Fruit fly (Drosophila melanogaster) whole organism, embryonic: ENCODE measurements around the gene AIMP2.

Experiments used
- Atf-2 ChIP-seq: fragments of 200-800 bp; sonication (Bioruptor generic); optimal IDR thresholded peaks from 2 replicates; lab custom pipeline; 2016; ENCODE audit warnings: missing biosample characterization, missing genetic modification characterization
- B-H2 ChIP-seq: fragments of 200-800 bp; sonication (Bioruptor generic); optimal IDR thresholded peaks from 2 replicates; lab custom pipeline; 2018; ENCODE audit warnings: missing biosample characterization, mild to moderate bottlenecking, missing genetic modification characterization
- Bdp1 ChIP-seq: fragments of 200-800 bp; sonication (Bioruptor generic); optimal IDR thresholded peaks from 3 replicates; lab custom pipeline; 2016; ENCODE audit warnings: missing biosample characterization, missing genetic modification characterization
- Bgb ChIP-seq: fragments of 200-800 bp; sonication (Bioruptor generic); IDR thresholded peaks from 2 replicates; pipeline ENCODE4 v1.3.6; 2022; ENCODE audit warnings: missing biosample characterization, missing genetic modification characterization; ENCODE audit not compliant: partially characterized antibody
- CG10979 ChIP-seq: fragments of 200-800 bp; sonication (Bioruptor generic); optimal IDR thresholded peaks from 2 replicates; lab custom pipeline; 2018; ENCODE audit warnings: missing biosample characterization, mild to moderate bottlenecking, missing genetic modification characterization, moderate library complexity
- CG11456 ChIP-seq: fragments of 200-800 bp; sonication (Bioruptor generic); IDR thresholded peaks from 3 replicates; pipeline ENCODE4 v1.3.6; 2022; ENCODE audit warnings: missing biosample characterization, missing genetic modification characterization
- CG11695 ChIP-seq: fragments of 200-800 bp; sonication (Bioruptor generic); IDR thresholded peaks from 3 replicates; pipeline ENCODE4 v1.3.6; 2022; ENCODE audit warnings: missing biosample characterization, missing genetic modification characterization
- CG12219 ChIP-seq: fragments of 200-800 bp; sonication (Bioruptor generic); optimal IDR thresholded peaks from 3 replicates; lab custom pipeline; 2018; ENCODE audit warnings: missing biosample characterization, mild to moderate bottlenecking, missing genetic modification characterization
- CG13624 ChIP-seq: fragments of 200-800 bp; sonication (Bioruptor generic); optimal IDR thresholded peaks from 2 replicates; lab custom pipeline; 2016; ENCODE audit warnings: missing biosample characterization, missing genetic modification characterization
- CG14860 ChIP-seq: fragments of 200-800 bp; sonication (Bioruptor generic); IDR thresholded peaks from 3 replicates; pipeline ENCODE4 v1.3.6; 2022; ENCODE audit warnings: missing biosample characterization, missing genetic modification characterization; ENCODE audit not compliant: partially characterized antibody
- CG1529 ChIP-seq: fragments of 200-800 bp; sonication (Bioruptor generic); optimal IDR thresholded peaks from 3 replicates; lab custom pipeline; 2018; ENCODE audit warnings: missing biosample characterization, missing genetic modification characterization
- CG16779 ChIP-seq: fragments of 200-800 bp; sonication (Bioruptor generic); IDR thresholded peaks from 2 replicates; pipeline ENCODE4 v1.3.6; 2022; ENCODE audit warnings: missing biosample characterization, missing genetic modification characterization
- CG17186 ChIP-seq: fragments of 200-800 bp; sonication (Bioruptor generic); optimal IDR thresholded peaks from 3 replicates; lab custom pipeline; 2017; ENCODE audit warnings: missing biosample characterization, missing genetic modification reagents, missing genetic modification characterization
- CG33557 ChIP-seq: fragments of 200-800 bp; sonication (Bioruptor generic); optimal IDR thresholded peaks from 2 replicates; lab custom pipeline; 2019; ENCODE audit warnings: missing biosample characterization, mild to moderate bottlenecking, missing genetic modification characterization, moderate library complexity
- CG3838 ChIP-seq: fragments of 200-800 bp; sonication (Bioruptor generic); optimal IDR thresholded peaks from 3 replicates; lab custom pipeline; 2016; ENCODE audit warnings: missing biosample characterization, missing genetic modification characterization
- CG4282 ChIP-seq: fragments of 200-800 bp; sonication (Bioruptor generic); optimal IDR thresholded peaks from 2 replicates; lab custom pipeline; 2016; ENCODE audit warnings: missing biosample characterization, missing genetic modification characterization
- CG6813 ChIP-seq: fragments of 200-800 bp; sonication (Bioruptor generic); optimal IDR thresholded peaks from 2 replicates; lab custom pipeline; 2017; ENCODE audit warnings: missing biosample characterization, missing genetic modification characterization, mild to moderate bottlenecking, moderate library complexity, missing genetic modification reagents
- CG6854 ChIP-seq: fragments of 200-800 bp; sonication (Bioruptor generic); optimal IDR thresholded peaks from 3 replicates; lab custom pipeline; 2017; ENCODE audit warnings: missing biosample characterization, mild to moderate bottlenecking, missing genetic modification characterization
- CG7556 ChIP-seq: fragments of 200-800 bp; sonication (Bioruptor generic); optimal IDR thresholded peaks from 2 replicates; lab custom pipeline; 2017; ENCODE audit warnings: missing biosample characterization, mild to moderate bottlenecking, missing genetic modification characterization
- CG8359 ChIP-seq: fragments of 200-800 bp; sonication (Bioruptor generic); optimal IDR thresholded peaks from 2 replicates; lab custom pipeline; 2017; ENCODE audit warnings: missing biosample characterization, mild to moderate bottlenecking, missing genetic modification characterization, borderline replicate concordance
- CG8765 ChIP-seq: fragments of 200-800 bp; sonication (Bioruptor generic); IDR thresholded peaks from 2 replicates; pipeline ENCODE4 v1.3.6; 2022; ENCODE audit warnings: missing biosample characterization, missing genetic modification characterization
- CG9797 ChIP-seq: fragments of 200-800 bp; sonication (Bioruptor generic); optimal IDR thresholded peaks from 3 replicates; lab custom pipeline; 2018; ENCODE audit warnings: missing biosample characterization, mild to moderate bottlenecking, missing genetic modification characterization
- H15 ChIP-seq: fragments of 200-800 bp; sonication (Bioruptor generic); IDR thresholded peaks from 3 replicates; pipeline ENCODE4 v1.3.6; 2022; ENCODE audit warnings: missing biosample characterization, missing genetic modification characterization
- HHEX ChIP-seq: fragments of 200-800 bp; sonication (Bioruptor generic); optimal IDR thresholded peaks from 3 replicates; lab custom pipeline; 2017; ENCODE audit warnings: missing biosample characterization, mild to moderate bottlenecking, missing genetic modification characterization, missing genetic modification reagents
- HLH4C ChIP-seq: fragments of 200-800 bp; sonication (Bioruptor generic); IDR thresholded peaks from 3 replicates; pipeline ENCODE4 v1.3.6; 2022; ENCODE audit warnings: missing biosample characterization, missing genetic modification characterization; ENCODE audit not compliant: partially characterized antibody
- Opbp ChIP-seq: fragments of 200-800 bp; sonication (Bioruptor generic); IDR thresholded peaks from 3 replicates; pipeline ENCODE4 v1.3.6; 2022; ENCODE audit warnings: missing biosample characterization, missing genetic modification characterization; ENCODE audit not compliant: partially characterized antibody
- Sin3A ChIP-seq: fragments of >200 bp; optimal IDR thresholded peaks from 2 replicates; lab custom pipeline; 2018
- Stat92E ChIP-seq, 3 experiments: fragments of >200 bp in 2 of 3; fragments of 200-800 bp in 1 of 3; sonication (Bioruptor generic) in 1 of 3; optimal IDR thresholded peaks; 2 replicates each; lab custom pipeline; 2017 to 2019; ENCODE audit warnings: missing biosample characterization in 3 of 3, missing genetic modification characterization in 3 of 3, mild to moderate bottlenecking in 1 of 3, moderate library complexity in 1 of 3
- YL-1 ChIP-seq: fragments of 200-800 bp; sonication (Bioruptor generic); optimal IDR thresholded peaks from 3 replicates; lab custom pipeline; 2017; ENCODE audit warnings: missing biosample characterization, mild to moderate bottlenecking, missing genetic modification characterization
- ac ChIP-seq: fragments of 200-800 bp; sonication (Bioruptor generic); optimal IDR thresholded peaks from 3 replicates; lab custom pipeline; 2017; ENCODE audit warnings: missing biosample characterization, mild to moderate bottlenecking, missing genetic modification characterization
- amos ChIP-seq: fragments of 200-800 bp; sonication (Bioruptor generic); IDR thresholded peaks from 2 replicates; pipeline ENCODE4 v1.3.6; 2022; ENCODE audit warnings: missing biosample characterization, missing genetic modification characterization; ENCODE audit not compliant: partially characterized antibody
- bowl ChIP-seq: fragments of 200-800 bp; sonication (Bioruptor generic); IDR thresholded peaks from 2 replicates; pipeline ENCODE4 v1.3.6; 2022; ENCODE audit warnings: missing biosample characterization, missing genetic modification characterization
- exex ChIP-seq: fragments of 200-800 bp; sonication (Bioruptor generic); optimal IDR thresholded peaks from 4 replicates; lab custom pipeline; 2018; ENCODE audit warnings: missing biosample characterization, mild to moderate bottlenecking, missing genetic modification characterization, moderate library complexity
- fd96Cb ChIP-seq: fragments of 200-800 bp; sonication (Bioruptor generic); optimal IDR thresholded peaks from 2 replicates; lab custom pipeline; 2018; ENCODE audit warnings: missing biosample characterization, mild to moderate bottlenecking, missing genetic modification characterization, moderate library complexity
- ftz-f1 ChIP-seq: fragments of 200-800 bp; sonication (Bioruptor generic); optimal IDR thresholded peaks from 2 replicates; lab custom pipeline; 2016; ENCODE audit warnings: missing biosample characterization, missing genetic modification characterization
- gce ChIP-seq: fragments of 200-800 bp; sonication (Bioruptor generic); IDR thresholded peaks from 3 replicates; pipeline ENCODE4 v1.3.6; 2022; ENCODE audit warnings: missing biosample characterization, missing genetic modification characterization
- gcm ChIP-seq: fragments of 200-800 bp; sonication (Bioruptor generic); optimal IDR thresholded peaks from 2 replicates; lab custom pipeline; 2019; ENCODE audit warnings: missing biosample characterization, mild to moderate bottlenecking, missing genetic modification characterization, moderate library complexity
- hth ChIP-seq: fragments of >200 bp; optimal IDR thresholded peaks from 2 replicates; lab custom pipeline; 2017; ENCODE audit warnings: inconsistent platforms
- ken ChIP-seq: fragments of 200-800 bp; sonication (Bioruptor generic); IDR thresholded peaks from 3 replicates; pipeline ENCODE4 v1.3.6; 2022; ENCODE audit warnings: missing biosample characterization, missing genetic modification characterization
- nerfin-2 ChIP-seq: fragments of 200-800 bp; sonication (Bioruptor generic); IDR thresholded peaks from 2 replicates; pipeline ENCODE4 v1.3.6; 2022; ENCODE audit warnings: missing biosample characterization, missing genetic modification characterization; ENCODE audit not compliant: partially characterized antibody
- pfk ChIP-seq: fragments of 200-800 bp; sonication (Bioruptor generic); optimal IDR thresholded peaks from 2 replicates; lab custom pipeline; 2018; ENCODE audit warnings: missing biosample characterization, mild to moderate bottlenecking, missing genetic modification characterization, moderate library complexity
- psq ChIP-seq: fragments of 200-800 bp; sonication (Bioruptor generic); optimal IDR thresholded peaks from 2 replicates; lab custom pipeline; 2017; ENCODE audit warnings: missing biosample characterization, missing genetic modification characterization
- row ChIP-seq: fragments of 200-800 bp; sonication (Bioruptor generic); IDR thresholded peaks from 3 replicates; pipeline ENCODE4 v1.3.6; 2022; ENCODE audit warnings: missing biosample characterization, missing genetic modification characterization
- salm ChIP-seq: fragments of 200-800 bp; sonication (Bioruptor generic); optimal IDR thresholded peaks from 2 replicates; lab custom pipeline; 2018; ENCODE audit warnings: missing biosample characterization, mild to moderate bottlenecking, missing genetic modification characterization
- sens-2 ChIP-seq: fragments of 200-800 bp; sonication (Bioruptor generic); IDR thresholded peaks from 2 replicates; pipeline ENCODE4 v1.3.6; 2022; ENCODE audit warnings: missing biosample characterization, missing genetic modification characterization
- slou ChIP-seq: fragments of 200-800 bp; sonication (Bioruptor generic); optimal IDR thresholded peaks from 3 replicates; lab custom pipeline; 2016; ENCODE audit warnings: missing biosample characterization, missing genetic modification characterization
- sug ChIP-seq: fragments of 200-800 bp; optimal IDR thresholded peaks from 2 replicates; lab custom pipeline; 2019; ENCODE audit warnings: missing biosample characterization, mild to moderate bottlenecking, missing genetic modification characterization, moderate library complexity
- ttk ChIP-seq: fragments of 200-800 bp; sonication (Bioruptor generic); IDR thresholded peaks from 2 replicates; pipeline ENCODE4 v2.1.2; 2022; ENCODE audit warnings: missing biosample characterization, missing genetic modification characterization
- tx ChIP-seq: fragments of 200-800 bp; sonication (Bioruptor generic); optimal IDR thresholded peaks from 2 replicates; lab custom pipeline; 2016; ENCODE audit warnings: missing biosample characterization, missing genetic modification characterization
- usp ChIP-seq: fragments of >200 bp; optimal IDR thresholded peaks from 2 replicates; lab custom pipeline; 2017; ENCODE audit warnings: missing biosample characterization, missing genetic modification characterization
- zen ChIP-seq: fragments of 200-800 bp; sonication (Bioruptor generic); optimal IDR thresholded peaks from 3 replicates; lab custom pipeline; 2018; ENCODE audit warnings: missing biosample characterization, mild to moderate bottlenecking, missing genetic modification characterization, moderate library complexity
- zfh2 ChIP-seq: fragments of 200-800 bp; sonication (Bioruptor generic); optimal IDR thresholded peaks from 2 replicates; lab custom pipeline; 2016; ENCODE audit warnings: missing biosample characterization, missing genetic modification characterization

AIMP2 gene

dm6 chr3L:15610109-15610508 lies 26.7 kb downstream of the AIMP2 start, which contains the start of gene CG7650 (continued):
- TF ChIP-seq hth (lab: Kevin White, UChicago) (no peak), Atf-2 (GFP tag; lab: Kevin White, UChicago) (no peak), H15 (GFP tag; lab: Robert Waterston, UW) (no peak), CG7556 (GFP tag; lab: Kevin White, UChicago) (no peak), Bdp1 (GFP tag; lab: Kevin White, UChicago) (no peak), pfk (GFP tag; lab: Kevin White, UChicago) (no peak), HLH4C (GFP tag; lab: Robert Waterston, UW) (peak; percentile 84), CG11456 (no peak), CG12219 (GFP tag; lab: Kevin White, UChicago) (no peak), CG16779 (GFP tag; lab: Robert Waterston, UW) (no peak), CG6854 (GFP tag; lab: Kevin White, UChicago) (no peak), B-H2 (GFP tag; lab: Kevin White, UChicago) (no peak), Sin3A (lab: Kevin White, UChicago) (no peak), usp (GFP tag; lab: Kevin White, UChicago) (no peak), CG6813 (GFP tag; lab: Kevin White, UChicago) (no peak), sug (tag; lab: Kevin White, UChicago) (no peak), ken (GFP tag; lab: Robert Waterston, UW) (no peak), amos (GFP tag; lab: Robert Waterston, UW) (peak; percentile 92), gce (GFP tag; lab: Robert Waterston, UW) (no peak), sens-2 (no peak), slou (GFP tag; lab: Kevin White, UChicago) (no peak), fd96Cb (tag; lab: Kevin White, UChicago) (no peak), CG1529 (no peak), CG14860 (GFP tag; lab: Robert Waterston, UW) (peak; percentile 83), row (GFP tag; lab: Robert Waterston, UW) (no peak), YL-1 (GFP tag; lab: Kevin White, UChicago) (peak; percentile 74), bowl (GFP tag; lab: Robert Waterston, UW) (no peak), CG10979 (tag; lab: Kevin White, UChicago) (no peak), ftz-f1 (GFP tag; lab: Kevin White, UChicago) (no peak), salm (tag; lab: Kevin White, UChicago) (no peak), Opbp (GFP tag; lab: Robert Waterston, UW) (peak; percentile 88), nerfin-2 (GFP tag; lab: Robert Waterston, UW) (peak; percentile 60; the same call in 1 of the 2 replicates), CG4282 (GFP tag; lab: Kevin White, UChicago) (no peak), Stat92E (GFP tag; optimal IDR thresholded peaks at IDR 0.05; lab: Kevin White, UChicago) (peak in 1 of 3 experiments; percentile 65), exex (tag; lab: Kevin White, UChicago) (peak; percentile 68), CG9797 (GFP tag; lab: Kevin White, UChicago) (peak; percentile 83), HHEX (no peak), CG8765 (no peak), CG3838 (GFP tag; lab: Kevin White, UChicago) (no peak), ac (GFP tag; lab: Kevin White, UChicago) (no peak), CG11695 (no peak), zfh2 (no peak), zen (tag; lab: Kevin White, UChicago) (peak; percentile 77), CG17186 (GFP tag; lab: Kevin White, UChicago) (no peak), CG33557 (no peak), psq (GFP tag; lab: Kevin White, UChicago) (no peak), CG13624 (GFP tag; lab: Kevin White, UChicago) (no peak), gcm (no peak), tx (GFP tag; lab: Kevin White, UChicago) (no peak), Bgb (GFP tag; lab: Robert Waterston, UW) (peak; percentile 93), CG8359 (GFP tag; lab: Kevin White, UChicago) (no peak), ttk (GFP tag; lab: Robert Waterston, UW) (no peak)
